Worm (Caenorhabditis elegans) whole organism, L3 larva: ENCODE results near the gene sru-8.

Experiments used
- fos-1 ChIP-seq: fragments of 150-350 bp; optimal IDR thresholded peaks from 2 replicates; lab custom pipeline; 2014; ENCODE audit warnings: missing biosample characterization, missing genetic modification characterization
- nhr-12 ChIP-seq: fragments of 150-350 bp; optimal IDR thresholded peaks from 2 replicates; lab custom pipeline; 2014; ENCODE audit warnings: missing biosample characterization, missing genetic modification characterization
- nhr-237 ChIP-seq: fragments of 150-350 bp; optimal IDR thresholded peaks from 2 replicates; lab custom pipeline; 2014; ENCODE audit warnings: missing biosample characterization, missing genetic modification characterization
- ztf-4 ChIP-seq: fragments of 150-350 bp; optimal IDR thresholded peaks from 2 replicates; lab custom pipeline; 2014; ENCODE audit warnings: missing biosample characterization, missing genetic modification characterization

DNA sequence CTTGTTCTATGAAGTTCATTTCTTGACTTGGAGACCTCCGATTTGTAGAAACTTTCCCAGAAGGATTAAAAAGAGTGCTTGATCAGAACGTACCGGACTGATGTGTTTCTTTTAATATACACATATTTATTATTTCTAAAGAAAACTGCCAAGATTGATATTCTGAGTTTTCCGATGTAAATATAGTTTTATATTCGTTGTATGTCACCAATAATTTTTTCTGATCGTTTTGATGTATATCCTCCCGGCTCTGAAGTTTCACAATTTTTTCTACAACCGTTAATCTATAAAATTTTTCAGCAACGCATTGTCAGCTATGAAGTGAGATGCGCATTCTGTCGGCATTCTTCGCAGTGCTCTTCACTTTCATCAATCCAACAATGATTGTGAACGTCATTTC is 47.1 kb upstream of the sru-8 start, which contains the start of gene F46B6.9:
- TF ChIP-seq ztf-4 (no peak), nhr-237 (tag; lab: Kevin White, UChicago) (no peak), nhr-12 (tag; lab: Kevin White, UChicago) (no peak), fos-1 (tag; lab: Kevin White, UChicago) (no peak)
